Fruit fly (Drosophila melanogaster) whole organism, embryonic: ENCODE results near the gene Rh5.

Experiments used
- Atf3 ChIP-seq: fragments of 200-800 bp; sonication (Bioruptor generic); optimal IDR thresholded peaks from 3 replicates; lab custom pipeline; 2016; ENCODE audit warnings: missing biosample characterization, missing genetic modification characterization
- Bteb2 ChIP-seq: fragments of 200-800 bp; sonication (Bioruptor generic); optimal IDR thresholded peaks from 2 replicates; lab custom pipeline; 2016; ENCODE audit warnings: missing biosample characterization, missing genetic modification characterization
- C15 ChIP-seq: fragments of 200-800 bp; sonication (Bioruptor generic); IDR thresholded peaks from 3 replicates; pipeline ENCODE4 v1.3.6; 2022; ENCODE audit warnings: missing biosample characterization, missing genetic modification characterization
- CG12104 ChIP-seq: fragments of 200-800 bp; sonication (Bioruptor generic); optimal IDR thresholded peaks from 3 replicates; lab custom pipeline; 2016; ENCODE audit warnings: missing biosample characterization, missing genetic modification characterization
- CG12391 ChIP-seq: fragments of 200-800 bp; sonication (Bioruptor generic); optimal IDR thresholded peaks from 3 replicates; lab custom pipeline; 2018; ENCODE audit warnings: missing biosample characterization, mild to moderate bottlenecking, missing genetic modification characterization, moderate library complexity
- CG1529 ChIP-seq: fragments of 200-800 bp; sonication (Bioruptor generic); optimal IDR thresholded peaks from 3 replicates; lab custom pipeline; 2018; ENCODE audit warnings: missing biosample characterization, missing genetic modification characterization
- CG1647 ChIP-seq: fragments of 200-800 bp; sonication (Bioruptor generic); optimal IDR thresholded peaks from 3 replicates; lab custom pipeline; 2016; ENCODE audit warnings: missing biosample characterization, missing genetic modification characterization
- CG16813 ChIP-seq: fragments of 200-800 bp; sonication (Bioruptor generic); IDR thresholded peaks from 3 replicates; pipeline ENCODE4 v1.3.6; 2022; ENCODE audit warnings: missing biosample characterization, missing genetic modification characterization; ENCODE audit not compliant: partially characterized antibody
- CG18011 ChIP-seq: fragments of 200-800 bp; sonication (Bioruptor generic); optimal IDR thresholded peaks from 2 replicates; lab custom pipeline; 2017; ENCODE audit warnings: missing biosample characterization, missing genetic modification characterization, mild to moderate bottlenecking, moderate library complexity, missing genotype
- CG33557 ChIP-seq: fragments of 200-800 bp; sonication (Bioruptor generic); optimal IDR thresholded peaks from 2 replicates; lab custom pipeline; 2019; ENCODE audit warnings: missing biosample characterization, mild to moderate bottlenecking, missing genetic modification characterization, moderate library complexity
- CG4424 ChIP-seq: fragments of 200-800 bp; sonication (Bioruptor generic); optimal IDR thresholded peaks from 3 replicates; lab custom pipeline; 2016; ENCODE audit warnings: missing biosample characterization, missing genetic modification characterization
- CG6765 ChIP-seq: fragments of 200-800 bp; sonication (Bioruptor generic); optimal IDR thresholded peaks from 3 replicates; lab custom pipeline; 2017; ENCODE audit warnings: missing biosample characterization, mild to moderate bottlenecking, missing genetic modification characterization
- CG8924 ChIP-seq: fragments of 200-800 bp; optimal IDR thresholded peaks from 3 replicates; lab custom pipeline; 2019; ENCODE audit warnings: missing biosample characterization, mild to moderate bottlenecking, missing genetic modification characterization, moderate library complexity
- CG9727 ChIP-seq: fragments of 200-800 bp; sonication (Bioruptor generic); optimal IDR thresholded peaks from 3 replicates; lab custom pipeline; 2017; ENCODE audit warnings: missing biosample characterization, mild to moderate bottlenecking, missing genetic modification characterization
- D19A ChIP-seq: fragments of 200-800 bp; optimal IDR thresholded peaks from 3 replicates; lab custom pipeline; 2019; ENCODE audit warnings: missing biosample characterization, mild to moderate bottlenecking, missing genetic modification characterization, moderate library complexity
- D19B ChIP-seq: fragments of 200-800 bp; sonication (Bioruptor generic); optimal IDR thresholded peaks from 2 replicates; lab custom pipeline; 2017; ENCODE audit warnings: missing biosample characterization, mild to moderate bottlenecking, missing genetic modification characterization
- Elba2 ChIP-seq: fragments of 200-800 bp; sonication (Bioruptor generic); optimal IDR thresholded peaks from 3 replicates; lab custom pipeline; 2016; ENCODE audit warnings: missing biosample characterization, missing genetic modification characterization
- Fer3 ChIP-seq: fragments of 200-800 bp; sonication (Bioruptor generic); optimal IDR thresholded peaks from 2 replicates; lab custom pipeline; 2018; ENCODE audit warnings: missing biosample characterization, mild to moderate bottlenecking, missing genetic modification characterization, moderate library complexity
- H2.0 ChIP-seq: fragments of 200-800 bp; sonication (Bioruptor generic); IDR thresholded peaks from 2 replicates; pipeline ENCODE4 v1.3.6; 2022; ENCODE audit warnings: missing biosample characterization, missing genetic modification characterization
- HLH54F ChIP-seq: fragments of 200-800 bp; sonication (Bioruptor generic); optimal IDR thresholded peaks from 3 replicates; lab custom pipeline; 2016; ENCODE audit warnings: missing biosample characterization, missing genetic modification characterization
- Hmr ChIP-seq: fragments of 200-800 bp; sonication (Bioruptor generic); optimal IDR thresholded peaks from 3 replicates; lab custom pipeline; 2017; ENCODE audit warnings: mild to moderate bottlenecking, missing biosample characterization, missing genetic modification reagents, missing genetic modification characterization
- Lim3 ChIP-seq: fragments of 200-800 bp; sonication (Bioruptor generic); IDR thresholded peaks from 2 replicates; pipeline ENCODE4 v1.3.6; 2022; ENCODE audit warnings: missing biosample characterization, missing genetic modification characterization
- Optix ChIP-seq: fragments of 200-800 bp; sonication (Bioruptor generic); IDR thresholded peaks from 3 replicates; pipeline ENCODE4 v1.3.6; 2022; ENCODE audit warnings: missing biosample characterization, missing genetic modification characterization
- PHDP ChIP-seq: fragments of 200-800 bp; sonication (Bioruptor generic); optimal IDR thresholded peaks from 3 replicates; lab custom pipeline; 2018; ENCODE audit warnings: missing biosample characterization, mild to moderate bottlenecking, missing genetic modification characterization, moderate library complexity
- Sry-β ChIP-seq: fragments of 200-800 bp; sonication (Bioruptor generic); optimal IDR thresholded peaks from 2 replicates; lab custom pipeline; 2018; ENCODE audit warnings: missing biosample characterization, mild to moderate bottlenecking, missing genetic modification characterization, moderate library complexity
- Xrp1 ChIP-seq: fragments of 200-800 bp; sonication (Bioruptor generic); IDR thresholded peaks from 2 replicates; pipeline ENCODE4 v1.3.6; 2022; ENCODE audit warnings: missing biosample characterization, missing genetic modification characterization
- bigmax ChIP-seq: fragments of 200-800 bp; sonication (Bioruptor generic); optimal IDR thresholded peaks from 2 replicates; lab custom pipeline; 2018; ENCODE audit warnings: missing biosample characterization, mild to moderate bottlenecking, missing genetic modification characterization
- btn ChIP-seq: fragments of 200-800 bp; sonication (Bioruptor generic); optimal IDR thresholded peaks from 2 replicates; lab custom pipeline; 2016; ENCODE audit warnings: missing biosample characterization, missing genetic modification characterization
- cwo ChIP-seq: fragments of 200-800 bp; sonication (Bioruptor generic); optimal IDR thresholded peaks from 3 replicates; lab custom pipeline; 2017; ENCODE audit warnings: missing biosample characterization, missing genetic modification characterization, mild to moderate bottlenecking, moderate library complexity, missing genetic modification reagents
- fd3F ChIP-seq: fragments of 200-800 bp; sonication (Bioruptor generic); optimal IDR thresholded peaks from 2 replicates; lab custom pipeline; 2018; ENCODE audit warnings: missing biosample characterization, mild to moderate bottlenecking, missing genetic modification characterization, moderate library complexity
- hth ChIP-seq: fragments of >200 bp; optimal IDR thresholded peaks from 2 replicates; lab custom pipeline; 2017; ENCODE audit warnings: inconsistent platforms
- jigr1 ChIP-seq: fragments of 200-800 bp; sonication (Bioruptor generic); IDR thresholded peaks from 3 replicates; pipeline ENCODE4 v1.3.6; 2022; ENCODE audit warnings: missing biosample characterization, missing genetic modification characterization
- kah ChIP-seq: fragments of 200-800 bp; sonication (Bioruptor generic); optimal IDR thresholded peaks from 2 replicates; lab custom pipeline; 2018; ENCODE audit warnings: missing biosample characterization, mild to moderate bottlenecking, missing genetic modification characterization
- lov ChIP-seq, 2 experiments: fragments of 200-800 bp in 1 of 2; fragments of >200 bp in 1 of 2; sonication (Bioruptor generic) in 1 of 2; IDR thresholded peaks in 1 of 2; optimal IDR thresholded peaks in 1 of 2; 2 replicates in 1 of 2; 3 replicates in 1 of 2; pipeline versions ENCODE4 v1.3.6 to Lab custom; 2017 to 2022; ENCODE audit warnings: missing biosample characterization in 1 of 2, missing genetic modification characterization in 1 of 2
- oc ChIP-seq: fragments of 200-800 bp; sonication (Bioruptor generic); optimal IDR thresholded peaks from 2 replicates; lab custom pipeline; 2018; ENCODE audit warnings: missing biosample characterization, mild to moderate bottlenecking, missing genetic modification characterization, moderate library complexity
- peb ChIP-seq: fragments of 200-800 bp; sonication (Bioruptor generic); IDR thresholded peaks from 2 replicates; pipeline ENCODE4 v1.3.6; 2022; ENCODE audit warnings: missing biosample characterization, missing genetic modification characterization
- pita ChIP-seq: fragments of 200-800 bp; sonication (Bioruptor generic); optimal IDR thresholded peaks from 2 replicates; lab custom pipeline; 2017; ENCODE audit warnings: missing biosample characterization, mild to moderate bottlenecking, missing genetic modification characterization
- prd ChIP-seq, 3 experiments: fragments of >200 bp in 2 of 3; fragments of 200-800 bp in 1 of 3; sonication (Bioruptor generic) in 1 of 3; optimal IDR thresholded peaks in 2 of 3; IDR thresholded peaks in 1 of 3; 2 replicates in 2 of 3; 3 replicates in 1 of 3; pipeline versions ENCODE4 v1.3.6 to Lab custom; 2017 to 2022; ENCODE audit warnings: missing biosample characterization in 1 of 3, missing genetic modification characterization in 1 of 3
- repo ChIP-seq: fragments of 200-800 bp; sonication (Bioruptor generic); optimal IDR thresholded peaks from 2 replicates; lab custom pipeline; 2016; ENCODE audit warnings: missing biosample characterization, missing genetic modification characterization
- salm ChIP-seq: fragments of 200-800 bp; sonication (Bioruptor generic); optimal IDR thresholded peaks from 2 replicates; lab custom pipeline; 2018; ENCODE audit warnings: missing biosample characterization, mild to moderate bottlenecking, missing genetic modification characterization
- sens-2 ChIP-seq: fragments of 200-800 bp; sonication (Bioruptor generic); IDR thresholded peaks from 2 replicates; pipeline ENCODE4 v1.3.6; 2022; ENCODE audit warnings: missing biosample characterization, missing genetic modification characterization
- shn ChIP-seq: fragments of 200-800 bp; sonication (Bioruptor generic); optimal IDR thresholded peaks from 3 replicates; lab custom pipeline; 2016; ENCODE audit warnings: missing biosample characterization, missing genetic modification characterization
- sim ChIP-seq: fragments of 200-800 bp; sonication (Bioruptor generic); IDR thresholded peaks from 2 replicates; pipeline ENCODE4 v1.3.6; 2022; ENCODE audit warnings: missing biosample characterization, missing genetic modification characterization
- ssp ChIP-seq: fragments of 200-800 bp; sonication (Bioruptor generic); IDR thresholded peaks from 2 replicates; pipeline ENCODE4 v1.3.6; 2022; ENCODE audit warnings: missing biosample characterization, missing genetic modification characterization
- tna ChIP-seq: fragments of 200-800 bp; sonication (Bioruptor generic); IDR thresholded peaks from 2 replicates; pipeline ENCODE4 v1.3.6; 2022; ENCODE audit warnings: missing biosample characterization, missing genetic modification characterization; ENCODE audit not compliant: partially characterized antibody
- toy ChIP-seq: fragments of 200-800 bp; sonication (Bioruptor generic); IDR thresholded peaks from 2 replicates; pipeline ENCODE4 v1.3.6; 2022; ENCODE audit warnings: missing biosample characterization, missing genetic modification characterization
- vvl ChIP-seq: fragments of 200-800 bp; sonication (Bioruptor generic); IDR thresholded peaks from 2 replicates; pipeline ENCODE4 v1.3.6; 2022; ENCODE audit warnings: missing biosample characterization, missing genetic modification characterization
- wor ChIP-seq: fragments of 200-800 bp; sonication (Bioruptor generic); IDR thresholded peaks from 2 replicates; pipeline ENCODE4 v1.3.6; 2022; ENCODE audit warnings: missing biosample characterization, missing genetic modification characterization

Rh5 gene

dm6 chr2L:12006397-12007330, 1.3 kb upstream of the Rh5 start (continued):
- TF ChIP-seq btn (GFP tag; lab: Kevin White, UChicago) = peak; percentile 46
- TF ChIP-seq Atf3 (GFP tag; lab: Kevin White, UChicago) = peak; percentile 57
- TF ChIP-seq D19A (tag; lab: Kevin White, UChicago) = peak; percentile 100
- TF ChIP-seq Bteb2 (GFP tag; lab: Kevin White, UChicago) = peak; percentile 30
- TF ChIP-seq bigmax (GFP tag; lab: Kevin White, UChicago) = no peak
- TF ChIP-seq CG9727 (GFP tag; lab: Kevin White, UChicago) = peak; percentile 100
- peak; percentile 95 for TF ChIP-seq CG33557 (GFP tag; lab: Kevin White, UChicago)
- TF ChIP-seq oc (tag; lab: Kevin White, UChicago) = peak; percentile 69
- TF ChIP-seq vvl (GFP tag; lab: Robert Waterston, UW) = no peak
- peak; percentile 16 for TF ChIP-seq CG18011
- TF ChIP-seq CG1647 (GFP tag; lab: Kevin White, UChicago) = peak; percentile 28
- TF ChIP-seq CG1529 (GFP tag; lab: Kevin White, UChicago) = peak; percentile 86
- TF ChIP-seq CG6765 (GFP tag; lab: Kevin White, UChicago) = peak; percentile 91
- peak; percentile 39 for TF ChIP-seq Sry-β (GFP tag; lab: Kevin White, UChicago)
- peak; percentile 42 for TF ChIP-seq kah
- peak; percentile 96 for TF ChIP-seq Hmr
- no peak for TF ChIP-seq Optix (GFP tag; lab: Robert Waterston, UW)
- TF ChIP-seq toy (GFP tag; lab: Robert Waterston, UW) = no peak
- peak; percentile 46 for TF ChIP-seq HLH54F (GFP tag; lab: Kevin White, UChicago)
- no peak for TF ChIP-seq wor (GFP tag; lab: Robert Waterston, UW)
- TF ChIP-seq D19B (GFP tag; lab: Kevin White, UChicago) = peak; percentile 96
- TF ChIP-seq pita (GFP tag; lab: Kevin White, UChicago) = no peak
- peak; percentile 98 for TF ChIP-seq CG8924 (tag; lab: Kevin White, UChicago)
- TF ChIP-seq hth (lab: Kevin White, UChicago) = no peak
- peak; percentile 89 for TF ChIP-seq salm (tag; lab: Kevin White, UChicago)
- no peak for TF ChIP-seq tna (GFP tag; lab: Robert Waterston, UW)
- no peak for TF ChIP-seq sens-2 (GFP tag; lab: Robert Waterston, UW)
- TF ChIP-seq CG16813 (GFP tag; lab: Robert Waterston, UW) = no peak
- TF ChIP-seq shn (GFP tag; lab: Kevin White, UChicago) = peak; percentile 77
- peak; percentile 94 for TF ChIP-seq PHDP (tag; lab: Kevin White, UChicago)
- TF ChIP-seq ssp (GFP tag; lab: Robert Waterston, UW) = no peak
- TF ChIP-seq lov (optimal IDR thresholded peaks at IDR 0.05; lab: Kevin White, UChicago) = no peak
- TF ChIP-seq lov (GFP tag; IDR thresholded peaks at IDR 0.05; lab: Robert Waterston, UW) = no peak
- no peak for TF ChIP-seq Lim3 (GFP tag; lab: Robert Waterston, UW)
- no peak for TF ChIP-seq sim (GFP tag; lab: Robert Waterston, UW)
- peak; percentile 86 for TF ChIP-seq cwo
- no peak for TF ChIP-seq prd (optimal IDR thresholded peaks at IDR 0.05; lab: Kevin White, UChicago)
- TF ChIP-seq prd (GFP tag; IDR thresholded peaks at IDR 0.05; lab: Robert Waterston, UW) = no peak
- TF ChIP-seq CG12391 (tag; lab: Kevin White, UChicago) = peak; percentile 98
- no peak for TF ChIP-seq jigr1 (GFP tag; lab: Robert Waterston, UW)
- TF ChIP-seq CG4424 (GFP tag; lab: Kevin White, UChicago) = peak; percentile 94
- TF ChIP-seq Xrp1 (GFP tag; lab: Robert Waterston, UW) = no peak
- peak; percentile 92 for TF ChIP-seq fd3F
- TF ChIP-seq C15 (GFP tag; lab: Robert Waterston, UW) = no peak
- TF ChIP-seq repo (GFP tag; lab: Kevin White, UChicago) = peak; percentile 15
- peak; percentile 92 for TF ChIP-seq Fer3 (tag; lab: Kevin White, UChicago)
- peak; percentile 96 for TF ChIP-seq CG12104
- no peak for TF ChIP-seq H2.0
- no peak for TF ChIP-seq Elba2
- TF ChIP-seq peb (GFP tag; lab: Robert Waterston, UW) = no peak
